Fruit fly (Drosophila melanogaster): ENCODE results near the gene CG13004.
A peak's percentile ranks its signal among the peaks of the same experiment; 100 is the strongest.

Gene CG13004

DNA sequence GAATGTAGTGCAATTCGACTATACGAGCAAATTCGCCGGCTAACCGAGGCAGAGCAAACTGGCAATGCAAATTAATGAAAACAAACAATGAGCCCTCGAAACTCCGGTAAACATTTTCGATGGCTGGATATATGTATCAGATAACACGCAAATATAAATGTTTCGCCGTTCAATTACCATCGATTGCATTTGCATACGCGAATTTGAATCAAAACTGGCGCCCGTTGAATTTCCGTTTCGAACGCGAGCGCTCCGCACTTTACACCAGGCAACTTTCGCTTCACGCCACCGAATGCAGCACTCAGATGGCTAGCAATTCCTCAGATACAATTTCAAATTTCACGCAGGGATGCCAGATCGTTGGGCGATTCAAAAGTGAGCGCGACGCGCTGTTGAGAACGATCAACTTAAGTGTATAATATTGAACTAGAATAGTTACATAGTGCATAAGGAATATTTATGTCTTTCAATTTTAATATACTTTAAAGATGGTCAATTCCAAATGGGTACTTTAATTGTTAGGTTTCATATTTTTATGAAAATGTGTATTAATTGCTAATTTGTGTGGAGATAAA, 52.1 kb downstream of the CG13004 start, which contains the start of gene if:
if (minus strand) TSS at position 294 of the 575 bp plus-strand sequence.
- TF ChIP-seq CG17801 (GFP tag; optimal IDR thresholded peaks at IDR 0.05; ENCODE audit: partially characterized antibody): no peak

- TF ChIP-seq CG17801 (GFP tag; optimal IDR thresholded peaks at IDR 0.05; ENCODE audit: partially characterized antibody): no peak
These were observed 53.0 kb downstream of the CG13004 start for dm6 chrX:16782175-16782916.

DNA sequence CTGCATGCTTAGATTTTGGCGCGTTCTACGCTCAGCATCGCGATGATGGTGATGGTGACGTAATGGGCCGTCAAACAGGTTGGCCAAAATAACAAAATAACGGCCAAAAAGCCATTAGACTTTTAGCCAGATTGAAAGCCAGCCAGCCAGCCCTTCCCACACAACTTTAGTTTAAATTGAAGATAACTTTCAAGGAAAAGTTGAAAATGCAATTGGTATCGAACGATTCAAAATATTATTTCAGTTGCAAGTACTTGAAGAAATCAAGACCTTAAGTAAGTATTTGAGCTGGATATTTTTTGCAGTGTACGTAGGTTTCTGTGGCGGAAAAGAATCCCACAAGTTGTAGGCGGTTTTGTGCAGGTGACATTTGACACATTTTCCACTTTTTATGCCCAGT, 54.3 kb downstream of the CG13004 start:
- TF ChIP-seq CG17801 (GFP tag; optimal IDR thresholded peaks at IDR 0.05; ENCODE audit: partially characterized antibody): no peak

- peak; percentile 75 for TF ChIP-seq CG17801 (GFP tag; optimal IDR thresholded peaks at IDR 0.05; ENCODE audit: partially characterized antibody)
These were observed 55.1 kb downstream of the CG13004 start for dm6 chrX:16780244-16780643.

dm6 chrX:16778138-16778672, 57.1 kb downstream of the CG13004 start:
- no peak for TF ChIP-seq CG17801 (GFP tag; optimal IDR thresholded peaks at IDR 0.05; ENCODE audit: partially characterized antibody)

Data from ovary, adult (tissue).